Worm (Caenorhabditis elegans) whole organism, L1 larva: ENCODE measurements around the gene ZK354.9.
A peak's percentile ranks its signal among the peaks of the same experiment; 100 is the strongest.

Experiments used
- ces-1 ChIP-seq: fragments of 150-350 bp; optimal IDR thresholded peaks from 2 replicates; lab custom pipeline; 2014; ENCODE audit warnings: missing biosample characterization, missing genetic modification reagents, missing genetic modification characterization
- dpl-1 ChIP-seq, 3 experiments: fragments of 150-350 bp in 2 of 3; sonication (generic microtip) in 1 of 3; optimal IDR thresholded peaks; 2 replicates each; lab custom pipeline; 2014 to 2017; ENCODE audit warnings: missing biosample characterization in 3 of 3, missing genetic modification characterization in 3 of 3, missing genetic modification reagents in 3 of 3
- ets-5 ChIP-seq: fragments of 200-800 bp; sonication (Bioruptor generic); IDR thresholded peaks from 2 replicates; pipeline ENCODE4 v1.3.6; 2022; ENCODE audit warnings: missing genetic modification characterization, missing compliant biosample characterization
- fkh-8 ChIP-seq: sonication (generic microtip); optimal IDR thresholded peaks from 2 replicates; lab custom pipeline; 2016; ENCODE audit warnings: mild to moderate bottlenecking, missing genetic modification characterization, missing compliant biosample characterization
- lin-35 ChIP-seq, 2 experiments: fragments of 150-350 bp; optimal IDR thresholded peaks; 2 replicates each; lab custom pipeline; 2014; ENCODE audit warnings: missing biosample characterization in 2 of 2, missing genetic modification characterization in 2 of 2, missing genetic modification reagents in 2 of 2
- lin-39 ChIP-seq: fragments of 150-350 bp; optimal IDR thresholded peaks from 2 replicates; lab custom pipeline; 2014; ENCODE audit warnings: missing biosample characterization, missing genetic modification reagents, missing genetic modification characterization
- nhr-12 ChIP-seq: sonication (generic microtip); optimal IDR thresholded peaks from 2 replicates; lab custom pipeline; 2017; ENCODE audit warnings: missing biosample characterization, missing genetic modification characterization
- nhr-19 ChIP-seq: fragments of 200-800 bp; sonication (Bioruptor generic); conservative IDR thresholded peaks from 2 replicates; pipeline ENCODE4 v1.3.6; 2022; ENCODE audit warnings: missing genetic modification characterization, missing compliant biosample characterization
- nhr-77 ChIP-seq: fragments of 150-350 bp; optimal IDR thresholded peaks from 2 replicates; lab custom pipeline; 2014; ENCODE audit warnings: missing biosample characterization, missing genetic modification characterization
- nhr-84 ChIP-seq: sonication (generic microtip); optimal IDR thresholded peaks from 2 replicates; lab custom pipeline; 2017; ENCODE audit warnings: missing biosample characterization, missing genetic modification characterization
- nhr-85 ChIP-seq: sonication (generic microtip); peaks from one replicate; lab custom pipeline; 2016; ENCODE audit warnings: missing genetic modification characterization, inconsistent platforms, missing compliant biosample characterization
- tbx-2 ChIP-seq: sonication (generic microtip); optimal IDR thresholded peaks from 2 replicates; lab custom pipeline; 2016; ENCODE audit warnings: missing genetic modification characterization, missing compliant biosample characterization
- tlp-1 ChIP-seq: fragments of 150-350 bp; optimal IDR thresholded peaks from 2 replicates; lab custom pipeline; 2014; ENCODE audit warnings: missing biosample characterization, missing genetic modification characterization

ce11 chrIV:5337649-5338048 is 29.7 kb upstream of the ZK354.9 start:
- TF ChIP-seq nhr-77 (tag; lab: Kevin White, UChicago) (no peak), nhr-19 (GFP tag; lab: Robert Waterston, UW) (no peak), tbx-2 (tag; lab: Kevin White, UChicago) (no peak), lin-35 (GFP tag; optimal IDR thresholded peaks at IDR 0.05; lab: Kevin White, UChicago) (peak in 1 of 2 experiments; percentile 25), lin-39 (tag; lab: Kevin White, UChicago) (no peak), dpl-1 (GFP tag; optimal IDR thresholded peaks at IDR 0.05; lab: Kevin White, UChicago) (no peak), ets-5 (GFP tag; lab: Robert Waterston, UW) (no peak), ces-1 (GFP tag; lab: Kevin White, UChicago) (no peak), nhr-12 (tag; lab: Kevin White, UChicago) (no peak), nhr-85 (tag; lab: Kevin White, UChicago) (peak; percentile 81), fkh-8 (no peak), nhr-84 (tag; lab: Kevin White, UChicago) (no peak), tlp-1 (tag; lab: Kevin White, UChicago) (no peak)
